Worm (Caenorhabditis elegans) whole organism, L2 larva: ENCODE data around the gene srh-245.
A peak's percentile ranks its signal among the peaks of the same experiment; 100 is the strongest.

Experiments used
- C34F6.9 ChIP-seq: fragments of 150-350 bp; optimal IDR thresholded peaks from 2 replicates; lab custom pipeline; 2014; ENCODE audit warnings: missing biosample characterization, missing genetic modification characterization
- F13H6.1 ChIP-seq: sonication (generic microtip); optimal IDR thresholded peaks from 2 replicates; lab custom pipeline; 2016; ENCODE audit warnings: missing genetic modification characterization, missing compliant biosample characterization
- R02D3.7 ChIP-seq: fragments of 150-350 bp; optimal IDR thresholded peaks from 2 replicates; lab custom pipeline; 2014; ENCODE audit warnings: missing biosample characterization, missing genetic modification characterization
- alr-1 ChIP-seq: fragments of 150-350 bp; optimal IDR thresholded peaks from 2 replicates; lab custom pipeline; 2014; ENCODE audit warnings: missing biosample characterization, missing genetic modification characterization
- aly-2 ChIP-seq: fragments of 150-350 bp; optimal IDR thresholded peaks from 2 replicates; lab custom pipeline; 2014; ENCODE audit warnings: missing biosample characterization, missing genetic modification characterization
- blmp-1 ChIP-seq: sonication (generic microtip); optimal IDR thresholded peaks from 2 replicates; lab custom pipeline; 2017; ENCODE audit warnings: missing genetic modification characterization, mild to moderate bottlenecking, missing compliant biosample characterization, antibody characterized with exemption, moderate library complexity; ENCODE audit not compliant: insufficient read depth
- ceh-16 ChIP-seq: fragments of 150-350 bp; optimal IDR thresholded peaks from 2 replicates; lab custom pipeline; 2014; ENCODE audit warnings: missing biosample characterization, missing genetic modification characterization
- ceh-82 ChIP-seq: fragments of 150-350 bp; optimal IDR thresholded peaks from 2 replicates; lab custom pipeline; 2014; ENCODE audit warnings: missing biosample characterization, missing genetic modification characterization
- crh-2 ChIP-seq: sonication (generic microtip); optimal IDR thresholded peaks from 2 replicates; lab custom pipeline; 2017; ENCODE audit warnings: missing biosample characterization, missing genetic modification characterization
- dmd-4 ChIP-seq: sonication (generic microtip); optimal IDR thresholded peaks from 2 replicates; lab custom pipeline; 2017; ENCODE audit warnings: missing biosample characterization, missing genetic modification characterization
- egl-27 ChIP-seq: sonication (generic microtip); optimal IDR thresholded peaks from 3 replicates; lab custom pipeline; 2017; ENCODE audit warnings: missing biosample characterization, missing genetic modification reagents, missing genetic modification characterization
- elt-1 ChIP-seq: fragments of 150-350 bp; optimal IDR thresholded peaks from 2 replicates; lab custom pipeline; 2014; ENCODE audit warnings: missing biosample characterization, missing genetic modification characterization
- elt-3 ChIP-seq: sonication (generic microtip); optimal IDR thresholded peaks from 2 replicates; lab custom pipeline; 2017; ENCODE audit warnings: missing biosample characterization, missing genetic modification characterization
- fos-1 ChIP-seq: fragments of 150-350 bp; optimal IDR thresholded peaks from 2 replicates; lab custom pipeline; 2014; ENCODE audit warnings: missing biosample characterization, missing genetic modification characterization
- gmeb-1 ChIP-seq: fragments of 150-350 bp; optimal IDR thresholded peaks from 2 replicates; lab custom pipeline; 2014; ENCODE audit warnings: missing biosample characterization, missing genetic modification characterization
- lin-11 ChIP-seq: fragments of 150-350 bp; sonication (generic microtip); optimal IDR thresholded peaks from 2 replicates; lab custom pipeline; 2014; ENCODE audit warnings: missing biosample characterization, missing genetic modification characterization, inconsistent platforms, mixed read lengths
- lin-13 ChIP-seq: fragments of 150-350 bp; optimal IDR thresholded peaks from 2 replicates; lab custom pipeline; 2014; ENCODE audit warnings: missing biosample characterization, missing genetic modification reagents, missing genetic modification characterization
- lin-39 ChIP-seq: fragments of 150-350 bp; optimal IDR thresholded peaks from 2 replicates; lab custom pipeline; 2014; ENCODE audit warnings: missing biosample characterization, missing genetic modification reagents, missing genetic modification characterization
- lsy-2 ChIP-seq, 2 experiments: fragments of 150-350 bp in 1 of 2; sonication (generic microtip) in 1 of 2; optimal IDR thresholded peaks; 2 replicates each; lab custom pipeline; 2014 to 2017; ENCODE audit warnings: missing biosample characterization in 2 of 2, missing genetic modification characterization in 2 of 2
- mbf-1 ChIP-seq: sonication (generic microtip); optimal IDR thresholded peaks from 2 replicates; lab custom pipeline; 2017; ENCODE audit warnings: missing biosample characterization, missing genetic modification characterization
- mdl-1 ChIP-seq, 2 experiments: fragments of 150-350 bp in 1 of 2; sonication (generic microtip) in 1 of 2; optimal IDR thresholded peaks; 2 replicates each; lab custom pipeline; 2017; ENCODE audit warnings: missing biosample characterization in 2 of 2, missing genetic modification characterization in 2 of 2
- nhr-10 ChIP-seq: sonication (generic microtip); optimal IDR thresholded peaks from 2 replicates; lab custom pipeline; 2017; ENCODE audit warnings: missing biosample characterization, missing genetic modification characterization
- nhr-12 ChIP-seq: fragments of 150-350 bp; optimal IDR thresholded peaks from 2 replicates; lab custom pipeline; 2014; ENCODE audit warnings: missing biosample characterization, missing genetic modification characterization
- nhr-129 ChIP-seq: fragments of 150-350 bp; optimal IDR thresholded peaks from 2 replicates; lab custom pipeline; 2014; ENCODE audit warnings: missing biosample characterization, missing genetic modification characterization
- nhr-21 ChIP-seq: fragments of 150-350 bp; optimal IDR thresholded peaks from 2 replicates; lab custom pipeline; 2014; ENCODE audit warnings: missing biosample characterization, missing genetic modification characterization
- nhr-23 ChIP-seq: fragments of 150-350 bp; optimal IDR thresholded peaks from 2 replicates; lab custom pipeline; 2014; ENCODE audit warnings: missing biosample characterization, missing genetic modification reagents, missing genetic modification characterization
- nhr-237 ChIP-seq: fragments of 150-350 bp; optimal IDR thresholded peaks from 2 replicates; lab custom pipeline; 2014; ENCODE audit warnings: missing biosample characterization, missing genetic modification characterization
- nhr-6 ChIP-seq: fragments of 150-350 bp; optimal IDR thresholded peaks from 2 replicates; lab custom pipeline; 2014; ENCODE audit warnings: missing biosample characterization, missing genetic modification characterization
- peb-1 ChIP-seq: fragments of 150-350 bp; optimal IDR thresholded peaks from 2 replicates; lab custom pipeline; 2014; ENCODE audit warnings: missing biosample characterization, missing genetic modification characterization
- sem-4 ChIP-seq: fragments of 150-350 bp; optimal IDR thresholded peaks from 2 replicates; lab custom pipeline; 2014; ENCODE audit warnings: missing biosample characterization, missing genetic modification reagents, missing genetic modification characterization
- skn-1 ChIP-seq: sonication (generic microtip); optimal IDR thresholded peaks from 2 replicates; lab custom pipeline; 2017; ENCODE audit warnings: missing biosample characterization, missing genetic modification characterization
- sma-3 ChIP-seq: sonication (generic microtip); optimal IDR thresholded peaks from 2 replicates; lab custom pipeline; 2016; ENCODE audit warnings: missing genetic modification reagents, missing genetic modification characterization, missing compliant biosample characterization
- sma-9 ChIP-seq, 2 experiments: fragments of 150-350 bp in 1 of 2; sonication (generic microtip) in 1 of 2; optimal IDR thresholded peaks; 2 replicates each; lab custom pipeline; 2014 to 2016; ENCODE audit warnings: missing genetic modification characterization in 2 of 2, mild to moderate bottlenecking in 1 of 2, missing biosample characterization in 1 of 2, missing compliant biosample characterization in 1 of 2, missing genetic modification reagents in 1 of 2, moderate library complexity in 1 of 2
- snpc-4 ChIP-seq: fragments of 150-350 bp; optimal IDR thresholded peaks from 2 replicates; lab custom pipeline; 2014; ENCODE audit warnings: missing biosample characterization, missing genetic modification characterization
- unc-39 ChIP-seq: fragments of 150-350 bp; optimal IDR thresholded peaks from 2 replicates; lab custom pipeline; 2014; ENCODE audit warnings: missing biosample characterization, missing genetic modification characterization
- unc-55 ChIP-seq: fragments of 150-350 bp; sonication (generic microtip); optimal IDR thresholded peaks from 3 replicates; lab custom pipeline; 2014; ENCODE audit warnings: missing biosample characterization, missing genetic modification reagents, missing genetic modification characterization
- unc-62 ChIP-seq: fragments of 150-350 bp; optimal IDR thresholded peaks from 2 replicates; lab custom pipeline; 2014; ENCODE audit warnings: missing biosample characterization, missing genetic modification reagents, missing genetic modification characterization
- zag-1 ChIP-seq: fragments of 150-350 bp; optimal IDR thresholded peaks from 2 replicates; lab custom pipeline; 2014; ENCODE audit warnings: missing biosample characterization, missing genetic modification characterization
- ztf-11 ChIP-seq: sonication (generic microtip); optimal IDR thresholded peaks from 2 replicates; lab custom pipeline; 2017; ENCODE audit warnings: missing biosample characterization, missing genetic modification characterization
- ztf-4 ChIP-seq: fragments of 150-350 bp; optimal IDR thresholded peaks from 2 replicates; lab custom pipeline; 2014; ENCODE audit warnings: missing biosample characterization, missing genetic modification characterization

Gene srh-245

DNA sequence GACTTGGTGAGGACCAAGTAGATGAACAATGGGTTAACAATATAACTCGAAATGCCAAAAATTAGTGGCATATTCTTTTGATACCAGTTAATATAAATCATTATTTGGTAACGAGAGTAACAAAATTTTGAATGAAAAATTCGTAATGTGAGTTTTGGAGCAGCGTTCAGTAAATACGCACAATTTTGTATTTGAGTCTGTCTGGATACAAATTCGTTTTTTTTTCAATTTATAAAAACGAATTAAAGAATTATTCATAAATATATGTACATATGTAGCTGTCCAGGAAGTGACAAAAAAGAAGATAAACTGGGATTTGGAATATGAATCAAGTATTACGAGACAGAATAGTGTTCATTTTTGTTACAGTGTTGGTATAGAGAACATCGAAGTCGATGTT, 2.8 kb downstream of the srh-245 start, which contains the start of gene srj-5:
Gene srj-5 (minus strand): TSS at position 101 of the 400 bp plus-strand sequence.
- TF ChIP-seq ceh-16 (tag; lab: Kevin White, UChicago) (no peak), sem-4 (tag; lab: Kevin White, UChicago) (no peak), mdl-1 (tag; optimal IDR thresholded peaks at IDR 0.05; lab: Kevin White, UChicago) (no peak), sma-3 (GFP tag; lab: Kevin White, UChicago) (no peak), egl-27 (tag; lab: Kevin White, UChicago) (no peak)
- TF ChIP-seq, all 48 proteins: peak for 0

DNA sequence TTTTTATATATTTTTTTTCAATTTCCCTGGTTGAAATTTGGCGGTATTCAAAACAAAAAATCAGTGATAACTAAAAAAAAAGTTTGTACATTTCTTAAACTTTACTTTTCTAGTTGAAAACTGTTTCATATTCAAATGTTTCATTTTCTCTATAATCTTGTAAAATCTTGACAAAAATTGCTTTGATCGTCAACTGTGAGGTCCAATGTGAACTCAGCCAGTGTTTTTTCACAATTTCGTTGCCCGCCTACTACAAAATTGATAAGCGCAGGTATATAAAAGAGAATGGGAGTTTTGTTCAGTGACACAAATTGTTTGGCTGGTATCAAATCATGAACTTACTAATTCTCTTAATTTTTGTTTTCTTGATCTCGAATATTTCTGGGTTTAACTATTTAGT, 8.8 kb downstream of the srh-245 start, which contains the start of gene ugt-42:
Gene ugt-42 (plus strand): TSS at position 301 of the 400 bp plus-strand sequence.
- TF ChIP-seq zag-1 (tag; lab: Kevin White, UChicago) (no peak), peb-1 (no peak), ceh-16 (tag; lab: Kevin White, UChicago) (no peak), lsy-2 (tag; optimal IDR thresholded peaks at IDR 0.05; lab: Kevin White, UChicago) (no peak), unc-39 (tag; lab: Kevin White, UChicago) (no peak), mbf-1 (tag; lab: Kevin White, UChicago) (no peak), elt-1 (tag; lab: Kevin White, UChicago) (no peak), ztf-4 (tag; lab: Kevin White, UChicago) (no peak), sem-4 (tag; lab: Kevin White, UChicago) (no peak), R02D3.7 (tag; lab: Kevin White, UChicago) (no peak), nhr-10 (no peak), mdl-1 (tag; optimal IDR thresholded peaks at IDR 0.05; lab: Kevin White, UChicago) (no peak), blmp-1 (tag; lab: Kevin White, UChicago) (no peak), nhr-6 (no peak), nhr-237 (tag; lab: Kevin White, UChicago) (no peak), aly-2 (no peak), alr-1 (tag; lab: Kevin White, UChicago) (no peak)

DNA sequence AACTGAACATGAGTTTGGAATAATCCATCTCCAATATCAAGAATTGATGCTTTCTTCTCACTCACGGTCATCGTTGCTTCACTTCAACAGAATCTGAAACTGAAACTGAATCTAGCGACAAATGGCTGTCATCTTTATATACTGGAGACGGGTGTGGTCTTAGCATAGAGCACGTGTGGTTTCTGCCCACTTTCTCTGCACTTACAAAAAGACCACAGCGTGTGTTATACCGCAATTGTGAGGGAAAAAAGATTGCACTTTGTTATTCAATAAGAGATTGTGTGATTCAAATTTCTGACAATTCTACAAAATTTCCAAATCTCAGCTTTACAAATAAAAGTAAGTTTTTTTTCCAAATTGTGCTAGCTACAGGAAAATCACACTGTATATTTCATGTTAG, 9.6 kb downstream of the srh-245 start, which contains the start of gene F48G7.12:
Gene F48G7.12 (minus strand): TSS at position 101 of the 400 bp plus-strand sequence.
- no peak for TF ChIP-seq mdl-1 (tag; optimal IDR thresholded peaks at IDR 0.05; lab: Kevin White, UChicago)
- TF ChIP-seq unc-55 (GFP tag; lab: Kevin White, UChicago) = no peak

DNA sequence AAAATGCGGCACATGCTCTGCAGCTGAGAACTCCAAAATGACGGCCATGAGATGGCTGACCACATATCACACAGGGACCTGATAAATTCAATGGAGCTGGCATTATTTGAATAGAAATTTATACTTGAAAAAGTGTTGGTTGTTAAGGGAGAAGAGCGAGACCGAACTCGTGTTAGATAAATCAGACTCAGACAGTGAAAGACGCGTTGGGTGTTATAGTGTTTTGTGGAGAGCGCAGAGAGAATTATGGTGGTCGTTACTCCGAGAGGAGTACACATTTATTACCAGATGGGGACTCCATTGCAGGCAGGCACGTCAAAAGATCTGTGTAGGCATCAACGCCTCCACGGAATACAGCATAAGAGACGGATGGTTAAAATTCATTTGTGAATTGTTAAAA, 13.0 kb downstream of the srh-245 start, which contains the start of gene nhr-190:
Gene nhr-190 (minus strand): TSS at position 175 of the 400 bp plus-strand sequence.
- no peak for TF ChIP-seq ceh-16 (tag; lab: Kevin White, UChicago)
- TF ChIP-seq lsy-2 (tag; optimal IDR thresholded peaks at IDR 0.05; lab: Kevin White, UChicago) = no peak
- no peak for TF ChIP-seq sem-4 (tag; lab: Kevin White, UChicago)
- no peak for TF ChIP-seq lin-13
- no peak for TF ChIP-seq gmeb-1 (tag; lab: Kevin White, UChicago)
- TF ChIP-seq lin-39 (tag; lab: Kevin White, UChicago) = no peak
- no peak for TF ChIP-seq skn-1 (tag; lab: Kevin White, UChicago)
- TF ChIP-seq snpc-4 (tag; lab: Kevin White, UChicago) = no peak
- TF ChIP-seq mbf-1 (tag; lab: Kevin White, UChicago) = no peak
- peak; percentile 32 for TF ChIP-seq C34F6.9 (tag; lab: Kevin White, UChicago)
- no peak for TF ChIP-seq blmp-1 (tag; lab: Kevin White, UChicago)
- TF ChIP-seq ceh-82 (tag; lab: Kevin White, UChicago) = no peak
- no peak for TF ChIP-seq alr-1 (tag; lab: Kevin White, UChicago)
- TF ChIP-seq nhr-129 = peak; percentile 35
- TF ChIP-seq fos-1 (tag; lab: Kevin White, UChicago) = no peak
- TF ChIP-seq peb-1 = no peak
- TF ChIP-seq sma-9 (GFP tag; optimal IDR thresholded peaks at IDR 0.05; lab: Kevin White, UChicago) = peak; percentile 12
- TF ChIP-seq sma-9 (tag; optimal IDR thresholded peaks at IDR 0.05; lab: Kevin White, UChicago) = no peak

DNA sequence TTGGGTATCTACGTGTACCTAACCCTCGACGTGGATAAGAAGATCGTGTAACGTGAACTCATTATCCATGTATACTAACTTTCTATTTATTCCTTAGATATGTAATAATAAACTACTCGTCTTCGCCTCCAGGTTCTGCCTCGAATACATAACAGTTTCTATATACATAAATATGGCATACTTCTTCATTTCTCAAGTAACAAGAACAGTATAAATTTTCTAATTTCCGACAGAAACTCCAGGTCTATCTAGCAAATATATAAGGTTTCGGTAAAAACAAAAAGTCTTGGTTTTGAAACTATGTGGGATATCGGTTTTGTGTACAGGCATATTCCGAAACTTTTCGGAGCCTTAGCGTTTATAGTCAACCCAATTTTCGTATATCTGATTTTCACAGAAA, 17.4 kb downstream of the srh-245 start, which contains the start of gene srj-37:
Gene srj-37 (plus strand): TSS at position 301 of the 400 bp plus-strand sequence.
- no peak for TF ChIP-seq blmp-1 (tag; lab: Kevin White, UChicago)
- no peak for TF ChIP-seq alr-1 (tag; lab: Kevin White, UChicago)
- TF ChIP-seq crh-2 (tag; lab: Kevin White, UChicago) = no peak
- no peak for TF ChIP-seq nhr-23 (tag; lab: Kevin White, UChicago)
- no peak for TF ChIP-seq fos-1 (tag; lab: Kevin White, UChicago)
- TF ChIP-seq unc-39 (tag; lab: Kevin White, UChicago) = no peak
- TF ChIP-seq lin-11 (tag; lab: Kevin White, UChicago) = no peak
- no peak for TF ChIP-seq F13H6.1 (tag; lab: Kevin White, UChicago)
- no peak for TF ChIP-seq R02D3.7 (tag; lab: Kevin White, UChicago)
- no peak for TF ChIP-seq elt-3 (tag; lab: Kevin White, UChicago)
- no peak for TF ChIP-seq nhr-12
- no peak for TF ChIP-seq nhr-21 (tag; lab: Kevin White, UChicago)
- TF ChIP-seq unc-62 (GFP tag; lab: Kevin White, UChicago) = no peak
- TF ChIP-seq dmd-4 (tag; lab: Kevin White, UChicago) = no peak
- no peak for TF ChIP-seq ztf-11
- TF ChIP-seq egl-27 (tag; lab: Kevin White, UChicago) = no peak
